Fruit fly (Drosophila melanogaster) whole organism, embryonic: ENCODE data around the gene Atg5.

Experiments
- CG10543 ChIP-seq: fragments of 200-800 bp; sonication (Bioruptor generic); optimal IDR thresholded peaks from 3 replicates; lab custom pipeline; 2017; ENCODE audit warnings: missing biosample characterization, mild to moderate bottlenecking, missing genetic modification characterization, moderate library complexity
- CG11504 ChIP-seq: fragments of 200-800 bp; sonication (Bioruptor generic); optimal IDR thresholded peaks from 3 replicates; lab custom pipeline; 2019; ENCODE audit warnings: missing biosample characterization, mild to moderate bottlenecking, missing genetic modification characterization, moderate library complexity
- CG12769 ChIP-seq: fragments of 200-800 bp; sonication (Bioruptor generic); optimal IDR thresholded peaks from 2 replicates; lab custom pipeline; 2019; ENCODE audit warnings: missing biosample characterization, mild to moderate bottlenecking, missing genetic modification characterization, moderate library complexity
- CG14860 ChIP-seq: fragments of 200-800 bp; sonication (Bioruptor generic); IDR thresholded peaks from 3 replicates; pipeline ENCODE4 v1.3.6; 2022; ENCODE audit warnings: missing biosample characterization, missing genetic modification characterization; ENCODE audit not compliant: partially characterized antibody
- CG15479 ChIP-seq: fragments of 200-800 bp; sonication (Bioruptor generic); optimal IDR thresholded peaks from 3 replicates; lab custom pipeline; 2019; ENCODE audit warnings: missing biosample characterization, mild to moderate bottlenecking, missing genetic modification characterization, moderate library complexity
- CG16813 ChIP-seq: fragments of 200-800 bp; sonication (Bioruptor generic); IDR thresholded peaks from 3 replicates; pipeline ENCODE4 v1.3.6; 2022; ENCODE audit warnings: missing biosample characterization, missing genetic modification characterization; ENCODE audit not compliant: partially characterized antibody
- CG1792 ChIP-seq: fragments of 200-800 bp; sonication (Bioruptor generic); optimal IDR thresholded peaks from 2 replicates; lab custom pipeline; 2016; ENCODE audit warnings: missing biosample characterization, missing genetic modification characterization
- CG2199 ChIP-seq: fragments of 200-800 bp; sonication (Bioruptor generic); IDR thresholded peaks from 3 replicates; pipeline ENCODE4 v1.3.6; 2022; ENCODE audit warnings: missing biosample characterization, missing genetic modification characterization
- CG2712 ChIP-seq: fragments of 200-800 bp; optimal IDR thresholded peaks from 3 replicates; lab custom pipeline; 2019; ENCODE audit warnings: missing biosample characterization, mild to moderate bottlenecking, missing genetic modification characterization, moderate library complexity
- CG34422 ChIP-seq: fragments of 200-800 bp; sonication (Bioruptor generic); IDR thresholded peaks from 3 replicates; pipeline ENCODE4 v1.3.6; 2022; ENCODE audit warnings: missing biosample characterization, missing genetic modification characterization
- CG4854 ChIP-seq: fragments of 200-800 bp; sonication (Bioruptor generic); optimal IDR thresholded peaks from 2 replicates; lab custom pipeline; 2016; ENCODE audit warnings: missing biosample characterization, missing genetic modification characterization, inconsistent platforms
- CG5180 ChIP-seq: fragments of 200-800 bp; sonication (Bioruptor generic); optimal IDR thresholded peaks from 3 replicates; lab custom pipeline; 2017; ENCODE audit warnings: missing biosample characterization, missing genetic modification characterization, mild to moderate bottlenecking, moderate library complexity, missing genetic modification reagents
- CG6765 ChIP-seq: fragments of 200-800 bp; sonication (Bioruptor generic); optimal IDR thresholded peaks from 3 replicates; lab custom pipeline; 2017; ENCODE audit warnings: missing biosample characterization, mild to moderate bottlenecking, missing genetic modification characterization
- CG7963 ChIP-seq: fragments of 200-800 bp; sonication (Bioruptor generic); IDR thresholded peaks from 3 replicates; pipeline ENCODE4 v1.3.6; 2022; ENCODE audit warnings: missing biosample characterization, missing genetic modification characterization; ENCODE audit not compliant: partially characterized antibody
- D ChIP-seq, 2 experiments: fragments of 200-800 bp in 1 of 2; fragments of >200 bp in 1 of 2; sonication (Bioruptor generic) in 1 of 2; optimal IDR thresholded peaks; 2 replicates in 1 of 2; 3 replicates in 1 of 2; lab custom pipeline; 2017; ENCODE audit warnings: mild to moderate bottlenecking in 1 of 2, missing biosample characterization in 1 of 2, missing genetic modification characterization in 1 of 2, missing genetic modification reagents in 1 of 2
- Deaf1 ChIP-seq: fragments of 200-800 bp; optimal IDR thresholded peaks from 3 replicates; lab custom pipeline; 2019; ENCODE audit warnings: missing biosample characterization, mild to moderate bottlenecking, missing genetic modification characterization, moderate library complexity
- Gug ChIP-seq: fragments of 200-800 bp; sonication (Bioruptor generic); IDR thresholded peaks from 4 replicates; pipeline ENCODE4 v1.3.6; 2022; ENCODE audit warnings: missing biosample characterization, missing genetic modification characterization
- HmgD ChIP-seq: fragments of 200-800 bp; sonication (Bioruptor generic); optimal IDR thresholded peaks from 3 replicates; lab custom pipeline; 2016; ENCODE audit warnings: missing biosample characterization, missing genetic modification characterization
- Hr78 ChIP-seq, 2 experiments: fragments of 200-800 bp in 1 of 2; fragments of >200 bp in 1 of 2; sonication (Bioruptor generic) in 1 of 2; optimal IDR thresholded peaks; 2 replicates each; lab custom pipeline; 2017 to 2019; ENCODE audit warnings: missing biosample characterization in 2 of 2, missing genetic modification characterization in 2 of 2, mild to moderate bottlenecking in 1 of 2, moderate library complexity in 1 of 2
- Lim3 ChIP-seq: fragments of 200-800 bp; sonication (Bioruptor generic); IDR thresholded peaks from 2 replicates; pipeline ENCODE4 v1.3.6; 2022; ENCODE audit warnings: missing biosample characterization, missing genetic modification characterization
- Stat92E ChIP-seq, 3 experiments: fragments of >200 bp in 2 of 3; fragments of 200-800 bp in 1 of 3; sonication (Bioruptor generic) in 1 of 3; optimal IDR thresholded peaks; 2 replicates each; lab custom pipeline; 2017 to 2019; ENCODE audit warnings: missing biosample characterization in 3 of 3, missing genetic modification characterization in 3 of 3, mild to moderate bottlenecking in 1 of 3, moderate library complexity in 1 of 3
- cad ChIP-seq: fragments of >200 bp; optimal IDR thresholded peaks from 2 replicates; lab custom pipeline; 2017; ENCODE audit warnings: missing biosample characterization, missing genetic modification characterization
- crol ChIP-seq: fragments of 200-800 bp; sonication (Bioruptor generic); IDR thresholded peaks from 2 replicates; pipeline ENCODE4 v1.3.6; 2022; ENCODE audit warnings: missing biosample characterization, missing genetic modification characterization
- danr ChIP-seq: fragments of 200-800 bp; sonication (Bioruptor generic); IDR thresholded peaks from 2 replicates; pipeline ENCODE4 v1.3.6; 2022; ENCODE audit warnings: missing biosample characterization, missing genetic modification characterization
- fru ChIP-seq: fragments of >200 bp; optimal IDR thresholded peaks from 2 replicates; lab custom pipeline; 2017
- hb ChIP-seq: fragments of 200-800 bp; sonication (Bioruptor generic); IDR thresholded peaks from 3 replicates; pipeline ENCODE4 v1.3.6; 2022; ENCODE audit warnings: missing biosample characterization, missing genetic modification characterization; ENCODE audit not compliant: partially characterized antibody
- kah ChIP-seq: fragments of 200-800 bp; sonication (Bioruptor generic); optimal IDR thresholded peaks from 2 replicates; lab custom pipeline; 2018; ENCODE audit warnings: missing biosample characterization, mild to moderate bottlenecking, missing genetic modification characterization
- kay ChIP-seq: fragments of 200-800 bp; sonication (Bioruptor generic); optimal IDR thresholded peaks from 2 replicates; lab custom pipeline; 2016; ENCODE audit warnings: missing biosample characterization, missing genetic modification characterization
- kni ChIP-seq: fragments of 200-800 bp; sonication (Bioruptor generic); optimal IDR thresholded peaks from 3 replicates; lab custom pipeline; 2017; ENCODE audit warnings: mild to moderate bottlenecking, missing biosample characterization, missing genetic modification reagents, missing genetic modification characterization
- lola ChIP-seq, 3 experiments: fragments of >200 bp in 2 of 3; fragments of 200-800 bp in 1 of 3; sonication (Bioruptor generic) in 1 of 3; optimal IDR thresholded peaks; 2 replicates each; lab custom pipeline; 2017 to 2019; ENCODE audit warnings: missing biosample characterization in 3 of 3, missing genetic modification characterization in 3 of 3, mild to moderate bottlenecking in 1 of 3, moderate library complexity in 1 of 3
- prd ChIP-seq, 3 experiments: fragments of >200 bp in 2 of 3; fragments of 200-800 bp in 1 of 3; sonication (Bioruptor generic) in 1 of 3; optimal IDR thresholded peaks in 2 of 3; IDR thresholded peaks in 1 of 3; 2 replicates in 2 of 3; 3 replicates in 1 of 3; pipeline versions ENCODE4 v1.3.6 to Lab custom; 2017 to 2022; ENCODE audit warnings: missing biosample characterization in 1 of 3, missing genetic modification characterization in 1 of 3
- ranshi ChIP-seq: fragments of 200-800 bp; sonication (Bioruptor generic); IDR thresholded peaks from 2 replicates; pipeline ENCODE4 v1.3.6; 2022; ENCODE audit warnings: missing biosample characterization, missing genetic modification characterization
- sens ChIP-seq: fragments of 200-800 bp; sonication (Bioruptor generic); peaks from one replicate; lab custom pipeline; 2016; ENCODE audit warnings: missing biosample characterization, missing genetic modification characterization
- sqz ChIP-seq: fragments of 200-800 bp; sonication (Bioruptor generic); optimal IDR thresholded peaks from 3 replicates; lab custom pipeline; 2018; ENCODE audit warnings: missing biosample characterization, mild to moderate bottlenecking, missing genetic modification characterization
- tll ChIP-seq, 2 experiments: fragments of 200-800 bp in 1 of 2; fragments of >200 bp in 1 of 2; sonication (Bioruptor generic) in 1 of 2; optimal IDR thresholded peaks; 2 replicates each; lab custom pipeline; 2017 to 2019; ENCODE audit warnings: missing biosample characterization in 2 of 2, missing genetic modification characterization in 2 of 2, mild to moderate bottlenecking in 1 of 2, moderate library complexity in 1 of 2
- vvl ChIP-seq: fragments of 200-800 bp; sonication (Bioruptor generic); IDR thresholded peaks from 2 replicates; pipeline ENCODE4 v1.3.6; 2022; ENCODE audit warnings: missing biosample characterization, missing genetic modification characterization
- zen ChIP-seq: fragments of 200-800 bp; sonication (Bioruptor generic); optimal IDR thresholded peaks from 3 replicates; lab custom pipeline; 2018; ENCODE audit warnings: missing biosample characterization, mild to moderate bottlenecking, missing genetic modification characterization, moderate library complexity
- zen2 ChIP-seq: fragments of 200-800 bp; sonication (Bioruptor generic); IDR thresholded peaks from 3 replicates; pipeline ENCODE4 v1.3.6; 2022; ENCODE audit warnings: missing biosample characterization, missing genetic modification characterization; ENCODE audit not compliant: partially characterized antibody

Gene Atg5

dm6 chrX:7320455-7321224 is 2.9 kb downstream of the Atg5 start (continued):
- TF ChIP-seq CG5180 (GFP tag; lab: Kevin White, UChicago) (peak; percentile 25), CG2712 (tag; lab: Kevin White, UChicago) (no peak), HmgD (GFP tag; lab: Kevin White, UChicago) (peak; percentile 50), CG15479 (GFP tag; lab: Kevin White, UChicago) (peak; percentile 96), Lim3 (GFP tag; lab: Robert Waterston, UW) (no peak), Hr78 (GFP tag; optimal IDR thresholded peaks at IDR 0.05; lab: Kevin White, UChicago) (peak in 1 of 2 experiments; percentile 26), kni (peak; percentile 49), CG7963 (no peak), ranshi (no peak), zen (tag; lab: Kevin White, UChicago) (peak; percentile 71), CG34422 (GFP tag; lab: Robert Waterston, UW) (no peak), hb (GFP tag; lab: Robert Waterston, UW) (no peak), sens (GFP tag; lab: Kevin White, UChicago) (peak; percentile 25), CG14860 (GFP tag; lab: Robert Waterston, UW) (no peak), CG4854 (GFP tag; lab: Kevin White, UChicago) (no peak), CG6765 (no peak), Deaf1 (tag; lab: Kevin White, UChicago) (peak; percentile 45), D (optimal IDR thresholded peaks at IDR 0.05; lab: Kevin White, UChicago) (peak; percentile 94), D (GFP tag; optimal IDR thresholded peaks at IDR 0.05; lab: Kevin White, UChicago) (no peak), CG2199 (no peak), tll (GFP tag; optimal IDR thresholded peaks at IDR 0.05; lab: Kevin White, UChicago) (peak in 1 of 2 experiments; percentile 73), kah (GFP tag; lab: Kevin White, UChicago) (peak; percentile 12), cad (GFP tag; lab: Kevin White, UChicago) (peak; percentile 72), prd (optimal IDR thresholded peaks at IDR 0.05; lab: Kevin White, UChicago) (no peak), prd (GFP tag; IDR thresholded peaks at IDR 0.05; lab: Robert Waterston, UW) (peak; percentile 4; the same call in 1 of the 3 replicates), CG11504 (tag; lab: Kevin White, UChicago) (peak; percentile 43), danr (GFP tag; lab: Robert Waterston, UW) (no peak)

- TF ChIP-seq fru (lab: Kevin White, UChicago) (no peak), sqz (GFP tag; lab: Kevin White, UChicago) (peak; percentile 88), CG12769 (tag; lab: Kevin White, UChicago) (no peak), zen2 (no peak), CG10543 (GFP tag; lab: Kevin White, UChicago) (no peak), Gug (no peak), lola (GFP tag; optimal IDR thresholded peaks at IDR 0.05; lab: Kevin White, UChicago) (no peak), CG1792 (GFP tag; lab: Kevin White, UChicago) (no peak), kni (peak; percentile 27), CG16813 (GFP tag; lab: Robert Waterston, UW) (no peak), crol (peak; percentile 79), vvl (peak; percentile 48; the same call in 1 of the 2 replicates), Stat92E (GFP tag; optimal IDR thresholded peaks at IDR 0.05; lab: Kevin White, UChicago) (peak in 1 of 3 experiments; percentile 21), kay (GFP tag; lab: Kevin White, UChicago) (no peak)
Measured at dm6 chrX:7319703-7320088, 3.9 kb downstream of the Atg5 start.
